Worm (Caenorhabditis elegans) whole organism, L1 larva: ENCODE results near the gene pxd-1.

Source experiments
- blmp-1 ChIP-seq: fragments of 150-350 bp; optimal IDR thresholded peaks from 2 replicates; lab custom pipeline; 2014; ENCODE audit warnings: missing biosample characterization, missing genetic modification characterization
- efl-3 ChIP-seq: fragments of 200-800 bp; sonication (Bioruptor generic); optimal IDR thresholded peaks from 2 replicates; lab custom pipeline; 2018; ENCODE audit warnings: mild to moderate bottlenecking, missing genetic modification characterization, missing compliant biosample characterization
- fkh-10 ChIP-seq: sonication (generic microtip); optimal IDR thresholded peaks from 2 replicates; lab custom pipeline; 2017; ENCODE audit warnings: missing biosample characterization, missing genetic modification reagents, missing genetic modification characterization
- lsy-2 ChIP-seq, 2 experiments: fragments of 150-350 bp; optimal IDR thresholded peaks; 2 replicates each; lab custom pipeline; 2014; ENCODE audit warnings: missing biosample characterization in 2 of 2, missing genetic modification characterization in 2 of 2
- nhr-28 ChIP-seq: fragments of 150-350 bp; optimal IDR thresholded peaks from 2 replicates; lab custom pipeline; 2014; ENCODE audit warnings: missing biosample characterization, missing genetic modification characterization
- nhr-71 ChIP-seq: sonication (generic microtip); optimal IDR thresholded peaks from 2 replicates; lab custom pipeline; 2016; ENCODE audit warnings: mild to moderate bottlenecking, missing genetic modification characterization, moderate library complexity, missing compliant biosample characterization
- skn-1 ChIP-seq: fragments of 150-350 bp; optimal IDR thresholded peaks from 2 replicates; lab custom pipeline; 2014; ENCODE audit warnings: missing biosample characterization, missing genetic modification characterization
- snpc-4 ChIP-seq: fragments of 150-350 bp; optimal IDR thresholded peaks from 2 replicates; lab custom pipeline; 2014; ENCODE audit warnings: missing biosample characterization, missing genetic modification characterization
- tbx-2 ChIP-seq: sonication (generic microtip); optimal IDR thresholded peaks from 2 replicates; lab custom pipeline; 2016; ENCODE audit warnings: missing genetic modification characterization, missing compliant biosample characterization
- ztf-11 ChIP-seq, 2 experiments: sonication (generic microtip); optimal IDR thresholded peaks; 2 replicates each; lab custom pipeline; 2016 to 2017; ENCODE audit warnings: missing genetic modification characterization in 2 of 2, missing biosample characterization in 1 of 2, missing compliant biosample characterization in 1 of 2
- ztf-4 ChIP-seq: fragments of 150-350 bp; optimal IDR thresholded peaks from 2 replicates; lab custom pipeline; 2014; ENCODE audit warnings: missing biosample characterization, missing genetic modification characterization

ce11 chrIII:4007017-4007416 lies 1.1 kb downstream of the pxd-1 start:
- no peak for TF ChIP-seq efl-3
- no peak for TF ChIP-seq lsy-2 (tag; optimal IDR thresholded peaks at IDR 0.05; lab: Kevin White, UChicago)
- no peak for TF ChIP-seq ztf-11 (tag; optimal IDR thresholded peaks at IDR 0.05; lab: Kevin White, UChicago)
- TF ChIP-seq tbx-2 (tag; lab: Kevin White, UChicago), result no peak
- no peak for TF ChIP-seq snpc-4 (tag; lab: Kevin White, UChicago)
- no peak for TF ChIP-seq nhr-28 (tag; lab: Kevin White, UChicago)
- TF ChIP-seq skn-1, result no peak
- no peak for TF ChIP-seq fkh-10 (GFP tag; lab: Kevin White, UChicago)
- TF ChIP-seq nhr-71 (tag; lab: Kevin White, UChicago), result no peak
- TF ChIP-seq ztf-4, result no peak
- TF ChIP-seq blmp-1 (tag; lab: Kevin White, UChicago), result no peak
